Fruit fly (Drosophila melanogaster) whole organism, pupa: ENCODE measurements around the gene Idh3b.

Experiments used
- CG13204 ChIP-seq: fragments of 200-800 bp; sonication (Bioruptor generic); optimal IDR thresholded peaks from 2 replicates; lab custom pipeline; 2018; ENCODE audit warnings: missing biosample characterization, mild to moderate bottlenecking, missing genetic modification characterization, moderate library complexity
- CG14655 ChIP-seq: fragments of 200-800 bp; sonication (Bioruptor generic); optimal IDR thresholded peaks from 3 replicates; lab custom pipeline; 2017; ENCODE audit warnings: mild to moderate bottlenecking, missing biosample characterization, missing genetic modification reagents, missing genetic modification characterization
- CG15710 ChIP-seq: fragments of 200-800 bp; sonication (Bioruptor generic); optimal IDR thresholded peaks from 2 replicates; lab custom pipeline; 2018; ENCODE audit warnings: missing biosample characterization, mild to moderate bottlenecking, missing genetic modification characterization, moderate library complexity
- CG34367 ChIP-seq: fragments of 200-800 bp; sonication (Bioruptor generic); optimal IDR thresholded peaks from 2 replicates; lab custom pipeline; 2018; ENCODE audit warnings: missing biosample characterization, mild to moderate bottlenecking, missing genetic modification characterization
- CG8159 ChIP-seq: fragments of 200-800 bp; sonication (Bioruptor generic); optimal IDR thresholded peaks from 3 replicates; lab custom pipeline; 2018; ENCODE audit warnings: missing biosample characterization, mild to moderate bottlenecking, missing genetic modification characterization, moderate library complexity
- CG8301 ChIP-seq: fragments of 200-800 bp; sonication (Bioruptor generic); optimal IDR thresholded peaks from 2 replicates; lab custom pipeline; 2018; ENCODE audit warnings: missing biosample characterization, mild to moderate bottlenecking, missing genetic modification characterization
- CG9948 ChIP-seq: fragments of 200-800 bp; sonication (Bioruptor generic); optimal IDR thresholded peaks from 2 replicates; lab custom pipeline; 2018; ENCODE audit warnings: missing biosample characterization, mild to moderate bottlenecking, missing genetic modification characterization, moderate library complexity
- D1 ChIP-seq: fragments of 200-800 bp; sonication (Bioruptor generic); optimal IDR thresholded peaks from 2 replicates; lab custom pipeline; 2018; ENCODE audit warnings: missing biosample characterization, mild to moderate bottlenecking, missing genetic modification characterization, moderate library complexity
- EcR ChIP-seq: fragments of 200-800 bp; sonication (Bioruptor generic); optimal IDR thresholded peaks from 3 replicates; lab custom pipeline; 2019; ENCODE audit warnings: missing biosample characterization, missing genetic modification characterization, mild to moderate bottlenecking, moderate library complexity, missing genetic modification reagents
- Ets98B ChIP-seq: fragments of 200-800 bp; sonication (Bioruptor generic); IDR thresholded peaks from 2 replicates; pipeline ENCODE4 v1.3.6; 2022; ENCODE audit warnings: missing biosample characterization, missing genetic modification characterization
- Pif1A ChIP-seq: fragments of 200-800 bp; sonication (Bioruptor generic); optimal IDR thresholded peaks from 3 replicates; lab custom pipeline; 2016; ENCODE audit warnings: missing biosample characterization, missing genetic modification characterization
- Pif1B ChIP-seq: fragments of 200-800 bp; sonication (Bioruptor generic); optimal IDR thresholded peaks from 3 replicates; lab custom pipeline; 2016; ENCODE audit warnings: missing biosample characterization, missing genetic modification characterization
- Snoo ChIP-seq: fragments of 200-800 bp; sonication (Bioruptor generic); optimal IDR thresholded peaks from 3 replicates; lab custom pipeline; 2017; ENCODE audit warnings: missing biosample characterization, mild to moderate bottlenecking, missing genetic modification characterization, inconsistent platforms
- gl ChIP-seq: fragments of 200-800 bp; sonication (Bioruptor generic); optimal IDR thresholded peaks from 2 replicates; lab custom pipeline; 2018; ENCODE audit warnings: missing biosample characterization, mild to moderate bottlenecking, missing genetic modification characterization

DNA sequence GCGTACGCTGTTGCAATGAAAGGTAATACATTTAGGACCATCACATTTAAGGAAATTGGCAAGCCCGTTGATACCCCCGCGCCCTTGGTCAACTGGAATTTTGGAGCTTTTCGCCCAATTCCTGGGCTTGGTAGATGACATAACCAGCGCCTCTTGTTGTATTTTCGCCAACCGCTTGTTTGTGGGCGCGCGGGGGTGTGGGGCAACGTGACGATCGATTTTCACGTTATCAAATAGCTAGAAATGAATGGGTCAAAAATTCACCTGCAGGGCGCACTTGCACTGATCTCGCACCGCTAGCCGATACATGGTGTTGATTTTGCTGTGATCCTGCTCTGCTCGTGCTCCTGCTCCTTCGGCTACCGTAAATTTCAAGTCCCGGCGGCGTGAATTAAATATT lies 3.4 kb upstream of the Idh3b start:
- TF ChIP-seq CG14655 (no peak), CG8159 (tag; lab: Kevin White, UChicago) (no peak), CG15710 (tag; lab: Kevin White, UChicago) (no peak), CG13204 (no peak), CG8301 (tag; lab: Kevin White, UChicago) (no peak), Pif1B (GFP tag; lab: Kevin White, UChicago) (no peak), D1 (tag; lab: Kevin White, UChicago) (no peak), CG9948 (no peak), EcR (GFP tag; lab: Kevin White, UChicago) (no peak), gl (tag; lab: Kevin White, UChicago) (no peak), Pif1A (GFP tag; lab: Kevin White, UChicago) (no peak), Snoo (no peak), Ets98B (GFP tag; lab: Robert Waterston, UW) (no peak), CG34367 (tag; lab: Kevin White, UChicago) (no peak)
